Worm (Caenorhabditis elegans): ENCODE data around the gene C34B4.2.

ce11 chrV:13047574-13048030 lies 35.3 kb upstream of the C34B4.2 start, which contains the start of gene W07G4.5:
- TF ChIP-seq W03F9.2 (tag; optimal IDR thresholded peaks at IDR 0.05) (no peak), him-1 (tag; optimal IDR thresholded peaks at IDR 0.05) (no peak)

All from whole organism, L4/young adult.